Worm (Caenorhabditis elegans) whole organism, mixed stage, embryonic: ENCODE measurements around the gene cid-1.

Experiments
- bed-3 ChIP-seq: fragments of 200-800 bp; sonication (Bioruptor generic); optimal IDR thresholded peaks from 3 replicates; lab custom pipeline; 2018; ENCODE audit warnings: mild to moderate bottlenecking, missing genetic modification characterization, moderate library complexity, missing compliant biosample characterization
- flh-1 ChIP-seq: fragments of 200-800 bp; sonication (Bioruptor generic); optimal IDR thresholded peaks from 2 replicates; lab custom pipeline; 2018; ENCODE audit warnings: mild to moderate bottlenecking, missing genetic modification characterization, moderate library complexity, missing compliant biosample characterization
- hlh-1 ChIP-seq: fragments of 150-350 bp; optimal IDR thresholded peaks from 2 replicates; lab custom pipeline; 2014; ENCODE audit warnings: missing biosample characterization, missing genetic modification reagents, missing genetic modification characterization
- lin-13 ChIP-seq: fragments of 150-350 bp; optimal IDR thresholded peaks from 2 replicates; lab custom pipeline; 2014; ENCODE audit warnings: missing biosample characterization, missing genetic modification characterization
- unc-120 ChIP-seq: sonication (generic microtip); optimal IDR thresholded peaks from 2 replicates; lab custom pipeline; 2017; ENCODE audit warnings: missing genetic modification characterization, missing compliant biosample characterization; ENCODE audit not compliant: poor library complexity, severe bottlenecking
- unc-39 ChIP-seq: fragments of 150-350 bp; optimal IDR thresholded peaks from 2 replicates; lab custom pipeline; 2014; ENCODE audit warnings: missing biosample characterization, missing genetic modification characterization
- ztf-11 ChIP-seq: fragments of 150-350 bp; optimal IDR thresholded peaks from 2 replicates; lab custom pipeline; 2014; ENCODE audit warnings: missing biosample characterization, missing genetic modification characterization

Gene cid-1

DNA sequence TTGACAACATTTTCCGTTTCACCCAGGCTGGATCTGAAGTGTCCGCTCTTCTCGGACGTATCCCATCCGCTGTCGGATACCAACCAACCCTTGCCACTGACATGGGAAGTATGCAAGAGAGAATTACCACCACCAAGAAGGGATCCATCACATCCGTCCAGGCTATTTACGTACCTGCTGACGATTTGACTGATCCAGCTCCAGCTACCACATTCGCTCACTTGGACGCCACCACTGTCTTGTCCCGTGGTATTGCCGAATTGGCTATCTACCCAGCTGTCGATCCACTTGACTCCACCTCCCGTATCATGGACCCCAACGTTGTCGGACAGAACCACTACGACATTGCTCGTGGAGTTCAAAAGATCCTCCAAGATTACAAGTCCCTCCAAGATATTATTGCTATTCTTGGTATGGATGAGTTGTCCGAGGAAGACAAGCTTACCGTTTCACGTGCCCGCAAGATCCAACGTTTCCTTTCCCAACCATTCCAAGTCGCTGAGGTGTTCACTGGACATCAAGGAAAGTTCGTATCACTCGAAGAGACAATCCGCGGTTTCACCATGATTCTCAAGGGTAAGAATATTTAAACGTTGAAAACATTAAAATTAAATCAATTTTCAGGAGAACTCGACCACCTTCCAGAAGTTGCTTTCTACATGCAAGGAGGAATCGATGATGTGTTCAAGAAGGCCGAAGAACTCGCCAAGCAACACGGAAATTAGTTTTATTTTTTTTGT lies 56.0 kb downstream of the cid-1 start:
- no peak for TF ChIP-seq ztf-11 (tag; lab: Kevin White, UChicago)
- TF ChIP-seq lin-13: no peak
- no peak for TF ChIP-seq hlh-1 (tag; lab: Kevin White, UChicago)
- no peak for TF ChIP-seq bed-3 (GFP tag; lab: Kevin White, UChicago)
- no peak for TF ChIP-seq unc-39 (tag; lab: Kevin White, UChicago)
- TF ChIP-seq flh-1: no peak
- no peak for TF ChIP-seq unc-120 (tag; lab: Kevin White, UChicago)
- TF ChIP-seq, all 35 proteins: peak for 0
